Fruit fly (Drosophila melanogaster): ENCODE results near the gene Srp54.

Srp54 gene

dm6 chr2L:9897296-9897695, 15.4 kb upstream of the Srp54 start, which contains the start of gene RpS2 (continued):
- TF ChIP-seq Hr4 (GFP tag; optimal IDR thresholded peaks at IDR 0.05) (no peak), lz (GFP tag; optimal IDR thresholded peaks at IDR 0.05) (no peak), dsx (GFP tag; optimal IDR thresholded peaks at IDR 0.05; ENCODE audit: poor library complexity, severe bottlenecking) (no peak), CG31627 (GFP tag; optimal IDR thresholded peaks at IDR 0.05) (peak; percentile 24), CG4318 (GFP tag; optimal IDR thresholded peaks at IDR 0.05) (no peak), Blimp-1 (GFP tag; optimal IDR thresholded peaks at IDR 0.05) (no peak), CG6163 (GFP tag; IDR thresholded peaks at IDR 0.05) (no peak), CG3032 (tag; optimal IDR thresholded peaks at IDR 0.05) (peak; percentile 1), dac (GFP tag; optimal IDR thresholded peaks at IDR 0.05) (no peak), Lpt (GFP tag; optimal IDR thresholded peaks at IDR 0.05) (no peak), fd59A (GFP tag; optimal IDR thresholded peaks at IDR 0.05) (no peak), CG9139 (GFP tag; optimal IDR thresholded peaks at IDR 0.05) (no peak)

- TF ChIP-seq CG11902 (GFP tag; optimal IDR thresholded peaks at IDR 0.05) (no peak), net (GFP tag; optimal IDR thresholded peaks at IDR 0.05) (no peak), Sox102F (GFP tag; optimal IDR thresholded peaks at IDR 0.05) (no peak), CG6276 (GFP tag; optimal IDR thresholded peaks at IDR 0.05) (no peak), CG1621 (tag; optimal IDR thresholded peaks at IDR 0.05) (no peak), fd85E (GFP tag; optimal IDR thresholded peaks at IDR 0.05) (no peak), CG4318 (GFP tag; optimal IDR thresholded peaks at IDR 0.05) (no peak), CG32006 (GFP tag; optimal IDR thresholded peaks at IDR 0.05) (no peak), Eip75B (GFP tag; optimal IDR thresholded peaks at IDR 0.05) (no peak), Hr4 (GFP tag; optimal IDR thresholded peaks at IDR 0.05) (no peak), dsx (GFP tag; optimal IDR thresholded peaks at IDR 0.05; ENCODE audit: poor library complexity, severe bottlenecking) (no peak), CG8319 (GFP tag; optimal IDR thresholded peaks at IDR 0.05) (no peak), Smox (GFP tag; optimal IDR thresholded peaks at IDR 0.05) (no peak), eg (GFP tag; IDR thresholded peaks at IDR 0.05) (no peak), dac (GFP tag; optimal IDR thresholded peaks at IDR 0.05) (no peak), vri (GFP tag; optimal IDR thresholded peaks at IDR 0.05) (no peak), cyc (GFP tag; optimal IDR thresholded peaks at IDR 0.05) (no peak), salr (GFP tag; optimal IDR thresholded peaks at IDR 0.05) (no peak), CG9139 (GFP tag; optimal IDR thresholded peaks at IDR 0.05) (no peak)
These were observed 9.7 kb upstream of the Srp54 start, which contains the start of gene Muc30E for dm6 chr2L:9903028-9903427. Gene Muc30E, minus strand, starts transcription at chr2L:9903128.

- no peak for TF ChIP-seq pdm3 (GFP tag; optimal IDR thresholded peaks at IDR 0.05)
- TF ChIP-seq Hr39 (GFP tag; optimal IDR thresholded peaks at IDR 0.05), result no peak
- TF ChIP-seq Hr38 (GFP tag; optimal IDR thresholded peaks at IDR 0.05), result no peak
- peak; percentile 66 for TF ChIP-seq CG11294 (GFP tag; IDR thresholded peaks at IDR 0.05)
- TF ChIP-seq ss (GFP tag; optimal IDR thresholded peaks at IDR 0.05), result no peak
- no peak for TF ChIP-seq CG6808 (GFP tag; optimal IDR thresholded peaks at IDR 0.05)
- no peak for TF ChIP-seq Ets21C (GFP tag; optimal IDR thresholded peaks at IDR 0.05)
- TF ChIP-seq eg (GFP tag; IDR thresholded peaks at IDR 0.05), result peak; percentile 74
- no peak for TF ChIP-seq CG34406 (GFP tag; optimal IDR thresholded peaks at IDR 0.05)
- no peak for TF ChIP-seq Sox14 (GFP tag; optimal IDR thresholded peaks at IDR 0.05)
- TF ChIP-seq CG10631 (GFP tag; optimal IDR thresholded peaks at IDR 0.05), result peak; percentile 18
- TF ChIP-seq svp (GFP tag), result no peak
- TF ChIP-seq CG16779 (tag; optimal IDR thresholded peaks at IDR 0.05), result no peak
- peak; percentile 53 for TF ChIP-seq Ets96B (tag; optimal IDR thresholded peaks at IDR 0.05)
- peak; percentile 6 for TF ChIP-seq dsx (GFP tag; optimal IDR thresholded peaks at IDR 0.05; ENCODE audit: poor library complexity, severe bottlenecking)
- no peak for TF ChIP-seq CG4318 (GFP tag; optimal IDR thresholded peaks at IDR 0.05)
- no peak for TF ChIP-seq CG1621 (tag; optimal IDR thresholded peaks at IDR 0.05)
- TF ChIP-seq CG8119 (GFP tag; IDR thresholded peaks at IDR 0.05), result no peak
- peak; percentile 39 for TF ChIP-seq Hr4 (GFP tag; optimal IDR thresholded peaks at IDR 0.05)
- TF ChIP-seq dac (GFP tag; optimal IDR thresholded peaks at IDR 0.05), result no peak
- TF ChIP-seq achi (GFP tag; optimal IDR thresholded peaks at IDR 0.05), result peak; percentile 30
- TF ChIP-seq CG3919 (GFP tag; optimal IDR thresholded peaks at IDR 0.05), result peak; percentile 22
- no peak for TF ChIP-seq Sox102F (GFP tag; optimal IDR thresholded peaks at IDR 0.05)
- TF ChIP-seq CG3032 (tag; optimal IDR thresholded peaks at IDR 0.05), result peak; percentile 47
- no peak for TF ChIP-seq Blimp-1 (GFP tag; optimal IDR thresholded peaks at IDR 0.05)
- TF ChIP-seq Eip93F (GFP tag; optimal IDR thresholded peaks at IDR 0.05), result no peak
- TF ChIP-seq CG6276 (GFP tag; optimal IDR thresholded peaks at IDR 0.05), result peak; percentile 29
- TF ChIP-seq CG31627 (GFP tag; optimal IDR thresholded peaks at IDR 0.05), result no peak
- no peak for TF ChIP-seq fd59A (GFP tag; optimal IDR thresholded peaks at IDR 0.05)
- TF ChIP-seq Gug (GFP tag; IDR thresholded peaks at IDR 0.05), result peak; percentile 69
- no peak for TF ChIP-seq CG6792 (GFP tag; optimal IDR thresholded peaks at IDR 0.05)
- TF ChIP-seq OdsH (GFP tag; optimal IDR thresholded peaks at IDR 0.05), result no peak
- peak; percentile 71 for TF ChIP-seq Eip78C (GFP tag)
These were observed 6.1 kb upstream of the Srp54 start for dm6 chr2L:9906641-9907040.

All from whole organism, prepupa.